Worm (Caenorhabditis elegans): ENCODE measurements around the gene F15E6.5.

The F15E6.5 gene

DNA sequence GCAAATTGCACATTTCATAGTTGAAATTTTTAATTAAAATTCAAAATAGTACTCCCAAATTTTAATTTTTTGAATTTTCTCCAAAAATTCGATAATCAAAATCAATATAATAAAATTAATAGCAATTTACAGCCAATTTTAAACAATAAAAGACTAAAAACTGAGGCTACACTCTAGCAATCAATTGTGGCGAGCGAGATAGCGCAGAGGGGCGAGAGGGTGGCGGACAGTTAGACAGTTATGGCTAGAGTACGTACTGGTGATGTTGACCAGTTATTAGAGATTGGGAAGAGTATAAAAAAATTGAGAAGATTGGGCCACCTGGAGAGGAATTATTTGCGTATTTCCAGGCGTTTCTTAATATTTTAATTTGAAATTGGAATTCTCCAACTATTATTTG lies 11.7 kb upstream of the F15E6.5 start, which contains the start of gene nhr-78:
TSS of gene nhr-78 (minus strand) at position 182 of the 400 bp plus-strand sequence.
- TF ChIP-seq tra-4 (tag; optimal IDR thresholded peaks at IDR 0.05) (no peak), B0310.2 (tag; optimal IDR thresholded peaks at IDR 0.05) (no peak), flt-1 (GFP tag; IDR thresholded peaks at IDR 0.05) (no peak), pes-1 (GFP tag; IDR thresholded peaks at IDR 0.05) (no peak), scrt-1 (GFP tag; IDR thresholded peaks at IDR 0.05) (no peak), ceh-13 (GFP tag; optimal IDR thresholded peaks at IDR 0.05) (no peak), hmbx-1 (tag; optimal IDR thresholded peaks at IDR 0.05) (no peak), hnd-1 (tag; optimal IDR thresholded peaks at IDR 0.05) (no peak), tbx-37 (GFP tag; conservative IDR thresholded peaks at IDR 0.05) (no peak), ceh-36 (tag; optimal IDR thresholded peaks at IDR 0.05) (no peak), tbx-11 (GFP tag; IDR thresholded peaks at IDR 0.05) (no peak), aly-1 (tag; optimal IDR thresholded peaks at IDR 0.05) (no peak), ets-7 (tag; optimal IDR thresholded peaks at IDR 0.05) (no peak), sea-1 (GFP tag; conservative IDR thresholded peaks at IDR 0.05) (no peak)

- TF ChIP-seq ets-7 (tag; optimal IDR thresholded peaks at IDR 0.05) = no peak
- no peak for TF ChIP-seq tbx-37 (GFP tag; conservative IDR thresholded peaks at IDR 0.05)
- TF ChIP-seq aly-1 (tag; optimal IDR thresholded peaks at IDR 0.05) = no peak
- no peak for TF ChIP-seq ceh-36 (tag; optimal IDR thresholded peaks at IDR 0.05)
- TF ChIP-seq B0310.2 (tag; optimal IDR thresholded peaks at IDR 0.05) = no peak
- no peak for TF ChIP-seq hmbx-1 (tag; optimal IDR thresholded peaks at IDR 0.05)
- no peak for TF ChIP-seq F13C5.2 (tag; optimal IDR thresholded peaks at IDR 0.05)
- no peak for TF ChIP-seq pes-1 (GFP tag; IDR thresholded peaks at IDR 0.05)
- no peak for TF ChIP-seq ceh-13 (GFP tag; optimal IDR thresholded peaks at IDR 0.05)
- TF ChIP-seq sea-1 (GFP tag; conservative IDR thresholded peaks at IDR 0.05) = no peak
- TF ChIP-seq hmg-4 (GFP tag; optimal IDR thresholded peaks at IDR 0.05) = no peak
- no peak for TF ChIP-seq scrt-1 (GFP tag; IDR thresholded peaks at IDR 0.05)
- no peak for TF ChIP-seq ama-1 (optimal IDR thresholded peaks at IDR 0.05)
- TF ChIP-seq hnd-1 (tag; optimal IDR thresholded peaks at IDR 0.05) = no peak
- no peak for TF ChIP-seq tra-4 (tag; optimal IDR thresholded peaks at IDR 0.05)
- no peak for TF ChIP-seq tbx-11 (GFP tag; IDR thresholded peaks at IDR 0.05)
These were observed 5.3 kb upstream of the F15E6.5 start, which contains the start of gene F15E6.6 for ce11 chrIV:4284020-4284419. F15E6.6 (minus strand) TSS chrIV:4284120.

DNA sequence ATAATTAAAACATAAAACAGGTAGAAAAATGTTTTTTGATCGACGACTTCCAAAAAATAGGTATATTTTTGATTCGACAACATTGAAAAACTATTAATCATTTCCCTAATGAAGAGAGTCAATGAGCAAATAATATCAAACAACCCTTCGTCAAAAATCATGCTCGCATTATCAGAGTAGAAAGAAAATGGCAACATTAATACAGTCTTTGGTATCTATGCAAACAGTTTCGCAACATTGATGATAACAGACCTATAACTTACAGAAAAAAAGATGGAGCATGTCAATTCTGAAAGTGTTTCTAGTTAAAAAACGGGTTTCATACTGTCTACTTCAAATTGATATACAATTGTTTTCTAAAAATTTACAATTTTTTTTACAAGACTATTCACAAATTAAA lies 4.4 kb upstream of the F15E6.5 start:
- TF ChIP-seq hmg-4 (GFP tag; optimal IDR thresholded peaks at IDR 0.05) (no peak), ceh-36 (tag; optimal IDR thresholded peaks at IDR 0.05) (no peak), ets-7 (tag; optimal IDR thresholded peaks at IDR 0.05) (no peak), tbx-11 (GFP tag; IDR thresholded peaks at IDR 0.05) (no peak), hnd-1 (tag; optimal IDR thresholded peaks at IDR 0.05) (no peak), ama-1 (optimal IDR thresholded peaks at IDR 0.05) (no peak), tbx-37 (GFP tag; conservative IDR thresholded peaks at IDR 0.05) (no peak), hmbx-1 (tag; optimal IDR thresholded peaks at IDR 0.05) (no peak), sea-1 (GFP tag; conservative IDR thresholded peaks at IDR 0.05) (no peak), flt-1 (GFP tag; IDR thresholded peaks at IDR 0.05) (no peak), tra-4 (tag; optimal IDR thresholded peaks at IDR 0.05) (no peak), F13C5.2 (tag; optimal IDR thresholded peaks at IDR 0.05) (no peak), aly-1 (tag; optimal IDR thresholded peaks at IDR 0.05) (no peak), ceh-13 (GFP tag; optimal IDR thresholded peaks at IDR 0.05) (no peak), B0310.2 (tag; optimal IDR thresholded peaks at IDR 0.05) (no peak)

ce11 chrIV:4288332-4288731 lies 1.0 kb upstream of the F15E6.5 start, which contains the start of gene srv-4:
srv-4 (minus strand) TSS chrIV:4288432.
- TF ChIP-seq ama-1 (optimal IDR thresholded peaks at IDR 0.05) = no peak
- TF ChIP-seq sea-1 (GFP tag; conservative IDR thresholded peaks at IDR 0.05) = no peak
- no peak for TF ChIP-seq tbx-37 (GFP tag; conservative IDR thresholded peaks at IDR 0.05)
- TF ChIP-seq F13C5.2 (tag; optimal IDR thresholded peaks at IDR 0.05) = no peak

ce11 chrIV:4290472-4290871 lies 1.1 kb downstream of the F15E6.5 start, which contains the start of gene dct-7:
dct-7 (minus strand) TSS chrIV:4290572.
- TF ChIP-seq hmg-4 (GFP tag; optimal IDR thresholded peaks at IDR 0.05) (no peak), ceh-13 (GFP tag; optimal IDR thresholded peaks at IDR 0.05) (no peak)

DNA sequence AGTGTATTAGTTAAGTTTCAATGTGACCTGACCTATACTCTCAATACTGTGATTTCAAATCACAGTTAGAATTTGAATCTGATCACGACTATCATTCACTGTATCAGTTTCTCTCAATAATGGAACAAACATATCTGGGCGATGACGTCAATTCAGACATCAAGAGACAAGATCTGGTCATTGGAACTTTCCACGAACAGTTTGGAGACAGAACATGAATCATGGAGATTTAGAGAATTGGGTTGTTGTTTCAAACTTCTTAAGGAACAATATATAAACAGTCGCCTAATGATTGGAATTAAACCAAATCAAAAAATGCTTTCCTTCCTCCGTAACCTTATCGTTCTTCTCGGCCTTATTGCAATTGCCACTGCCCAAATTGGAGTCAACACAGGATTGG lies 1.8 kb downstream of the F15E6.5 start, which contains the start of gene F15E6.4:
TSS of gene F15E6.4 (plus strand) at position 301 of the 400 bp plus-strand sequence.
- TF ChIP-seq ets-7 (tag; optimal IDR thresholded peaks at IDR 0.05) (no peak), sea-1 (GFP tag; conservative IDR thresholded peaks at IDR 0.05) (no peak), scrt-1 (GFP tag; IDR thresholded peaks at IDR 0.05) (no peak), hmbx-1 (tag; optimal IDR thresholded peaks at IDR 0.05) (no peak), flt-1 (GFP tag; IDR thresholded peaks at IDR 0.05) (no peak), hmg-4 (GFP tag; optimal IDR thresholded peaks at IDR 0.05) (no peak), hnd-1 (tag; optimal IDR thresholded peaks at IDR 0.05) (no peak), tra-4 (tag; optimal IDR thresholded peaks at IDR 0.05) (no peak), B0310.2 (tag; optimal IDR thresholded peaks at IDR 0.05) (no peak), F13C5.2 (tag; optimal IDR thresholded peaks at IDR 0.05) (no peak), aly-1 (tag; optimal IDR thresholded peaks at IDR 0.05) (no peak), ama-1 (optimal IDR thresholded peaks at IDR 0.05) (no peak), pes-1 (GFP tag; IDR thresholded peaks at IDR 0.05) (no peak), ceh-13 (GFP tag; optimal IDR thresholded peaks at IDR 0.05) (no peak), tbx-11 (GFP tag; IDR thresholded peaks at IDR 0.05) (no peak), tbx-37 (GFP tag; conservative IDR thresholded peaks at IDR 0.05) (no peak), ceh-36 (tag; optimal IDR thresholded peaks at IDR 0.05) (no peak)

- TF ChIP-seq hmbx-1 (tag; optimal IDR thresholded peaks at IDR 0.05) = no peak
These were observed 3.2 kb downstream of the F15E6.5 start, which contains the start of gene F15E6.10 for ce11 chrIV:4292569-4292968. F15E6.10 (plus strand) TSS chrIV:4292869.

DNA sequence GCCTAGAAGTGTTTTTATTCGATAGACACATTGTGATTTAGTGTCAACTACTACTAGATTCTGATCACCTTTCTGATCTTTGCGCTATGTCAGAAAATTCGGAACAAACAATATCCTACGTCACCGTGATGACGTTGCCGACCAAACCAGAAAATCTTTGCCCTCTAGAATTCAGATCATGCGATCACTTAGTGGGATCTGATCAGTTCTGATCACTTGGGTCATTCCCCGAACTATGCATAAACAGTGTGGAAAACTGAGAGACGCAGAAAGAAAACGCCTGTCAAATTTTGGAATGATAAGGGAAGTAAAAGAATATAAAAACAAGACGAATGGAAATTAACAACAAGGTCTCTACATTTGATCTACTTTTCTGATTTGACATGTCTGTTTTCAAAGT lies 5.2 kb downstream of the F15E6.5 start, which contains the start of gene F15E6.3:
TSS of gene F15E6.3 (plus strand) at position 344 of the 400 bp plus-strand sequence.
- TF ChIP-seq hnd-1 (tag; optimal IDR thresholded peaks at IDR 0.05) = no peak
- TF ChIP-seq aly-1 (tag; optimal IDR thresholded peaks at IDR 0.05) = no peak
- TF ChIP-seq pes-1 (GFP tag; IDR thresholded peaks at IDR 0.05) = no peak
- TF ChIP-seq F13C5.2 (tag; optimal IDR thresholded peaks at IDR 0.05) = no peak
- no peak for TF ChIP-seq B0310.2 (tag; optimal IDR thresholded peaks at IDR 0.05)
- no peak for TF ChIP-seq flt-1 (GFP tag; IDR thresholded peaks at IDR 0.05)
- no peak for TF ChIP-seq tbx-11 (GFP tag; IDR thresholded peaks at IDR 0.05)
- no peak for TF ChIP-seq ceh-36 (tag; optimal IDR thresholded peaks at IDR 0.05)
- no peak for TF ChIP-seq hmg-4 (GFP tag; optimal IDR thresholded peaks at IDR 0.05)
- TF ChIP-seq tra-4 (tag; optimal IDR thresholded peaks at IDR 0.05) = no peak
- TF ChIP-seq ets-7 (tag; optimal IDR thresholded peaks at IDR 0.05) = no peak
